Fruit fly (Drosophila melanogaster): ENCODE data around the gene CG10898.
A peak's percentile ranks its signal among the peaks of the same experiment; 100 is the strongest.

Gene CG10898

dm6 chr3R:11568873-11569450, 11.4 kb downstream of the CG10898 start, which contains the start of gene Mrp4 (continued):
- TF ChIP-seq CG7357 (GFP tag; IDR thresholded peaks at IDR 0.05) (no peak), Ravus (GFP tag; IDR thresholded peaks at IDR 0.05) (no peak), ase (GFP tag; IDR thresholded peaks at IDR 0.05) (peak; percentile 41; the same call in 1 of the 3 replicates), prd (optimal IDR thresholded peaks at IDR 0.05) (no peak), prd (GFP tag; IDR thresholded peaks at IDR 0.05) (no peak), usp (GFP tag; optimal IDR thresholded peaks at IDR 0.05) (no peak), sim (GFP tag; IDR thresholded peaks at IDR 0.05) (no peak), CG14050 (GFP tag; IDR thresholded peaks at IDR 0.05) (no peak), CG11085 (GFP tag; IDR thresholded peaks at IDR 0.05) (peak; percentile 16; the same call in 1 of the 2 replicates), CG12659 (GFP tag; optimal IDR thresholded peaks at IDR 0.05) (no peak), fd64A (GFP tag; optimal IDR thresholded peaks at IDR 0.05) (no peak), CG4404 (GFP tag; IDR thresholded peaks at IDR 0.05) (no peak), Side (GFP tag; optimal IDR thresholded peaks at IDR 0.05) (peak; percentile 46), tgo (GFP tag; IDR thresholded peaks at IDR 0.05) (no peak), NK7.1 (GFP tag; optimal IDR thresholded peaks at IDR 0.05) (peak; percentile 57), CG1602 (GFP tag; optimal IDR thresholded peaks at IDR 0.05) (no peak), CG6854 (GFP tag; optimal IDR thresholded peaks at IDR 0.05) (peak; percentile 58), cwo (GFP tag; optimal IDR thresholded peaks at IDR 0.05) (peak; percentile 61), ewg (GFP tag; optimal IDR thresholded peaks at IDR 0.05) (no peak), CG9932 (GFP tag; IDR thresholded peaks at IDR 0.05) (peak; percentile 42), TFAM (GFP tag; optimal IDR thresholded peaks at IDR 0.05) (no peak), CG8290 (GFP tag; optimal IDR thresholded peaks at IDR 0.05) (no peak), CG8290 (tag; optimal IDR thresholded peaks at IDR 0.05) (no peak), CG31224 (GFP tag; IDR thresholded peaks at IDR 0.05) (no peak), Ptx1 (GFP tag; IDR thresholded peaks at IDR 0.05) (no peak), CG11398 (GFP tag; optimal IDR thresholded peaks at IDR 0.05) (no peak), corto (GFP tag; optimal IDR thresholded peaks at IDR 0.05) (peak; percentile 40), CG11723 (GFP tag; optimal IDR thresholded peaks at IDR 0.05) (peak; percentile 23), bowl (GFP tag; IDR thresholded peaks at IDR 0.05) (peak; percentile 62; the same call in 1 of the 2 replicates), Ssrp (tag; optimal IDR thresholded peaks at IDR 0.05) (no peak), CG30431 (GFP tag; optimal IDR thresholded peaks at IDR 0.05) (no peak), CoRest (tag; optimal IDR thresholded peaks at IDR 0.05) (no peak), CG1529 (GFP tag; optimal IDR thresholded peaks at IDR 0.05) (peak; percentile 46), CG15269 (tag; optimal IDR thresholded peaks at IDR 0.05) (peak; percentile 20), tin (GFP tag; optimal IDR thresholded peaks at IDR 0.05) (no peak), CG17361 (GFP tag; IDR thresholded peaks at IDR 0.05) (no peak), ranshi (GFP tag; IDR thresholded peaks at IDR 0.05) (peak; percentile 52; the same call in 1 of the 2 replicates), zfh1 (GFP tag; IDR thresholded peaks at IDR 0.05) (peak; percentile 39; the same call in 1 of the 3 replicates), kay (GFP tag; optimal IDR thresholded peaks at IDR 0.05) (no peak), pzg (GFP tag; optimal IDR thresholded peaks at IDR 0.05) (no peak), ATbp (GFP tag; optimal IDR thresholded peaks at IDR 0.05) (peak; percentile 54), CG8359 (GFP tag; optimal IDR thresholded peaks at IDR 0.05; ENCODE audit: borderline replicate concordance) (no peak), abd-A (tag; optimal IDR thresholded peaks at IDR 0.05) (no peak), Dll (GFP tag; IDR thresholded peaks at IDR 0.05; ENCODE audit: partially characterized antibody) (peak; percentile 66; the same call in 3 of the 4 replicates), CG12236 (GFP tag; optimal IDR thresholded peaks at IDR 0.05) (peak; percentile 16), Kr (GFP tag; optimal IDR thresholded peaks at IDR 0.05) (no peak), CG3281 (GFP tag; optimal IDR thresholded peaks at IDR 0.05) (peak; percentile 37), phol (tag; optimal IDR thresholded peaks at IDR 0.05) (no peak), Gsc (GFP tag; IDR thresholded peaks at IDR 0.05) (no peak), Mrtf (GFP tag; IDR thresholded peaks at IDR 0.05) (no peak), zfh2 (GFP tag; optimal IDR thresholded peaks at IDR 0.05) (no peak), CG17568 (GFP tag; optimal IDR thresholded peaks at IDR 0.05) (peak; percentile 93)

All from whole organism, embryonic.